Fruit fly (Drosophila melanogaster) whole organism, embryonic: ENCODE data around the gene Sfp79B.

Experiments
- Ada2b ChIP-seq: fragments of 200-800 bp; sonication (Bioruptor generic); IDR thresholded peaks from 2 replicates; pipeline ENCODE4 v1.3.6; 2022; ENCODE audit warnings: missing biosample characterization, missing genetic modification characterization
- Aef1 ChIP-seq: fragments of 200-800 bp; sonication (Bioruptor generic); IDR thresholded peaks from 3 replicates; pipeline ENCODE4 v1.3.6; 2022; ENCODE audit warnings: missing biosample characterization, missing genetic modification characterization
- CG10147 ChIP-seq: fragments of 200-800 bp; sonication (Bioruptor generic); optimal IDR thresholded peaks from 2 replicates; lab custom pipeline; 2019; ENCODE audit warnings: missing biosample characterization, mild to moderate bottlenecking, missing genetic modification characterization, moderate library complexity
- CG11085 ChIP-seq: fragments of 200-800 bp; sonication (Bioruptor generic); IDR thresholded peaks from 2 replicates; pipeline ENCODE4 v1.3.6; 2022; ENCODE audit warnings: missing biosample characterization, missing genetic modification characterization
- CG1233 ChIP-seq: fragments of 200-800 bp; sonication (Bioruptor generic); optimal IDR thresholded peaks from 4 replicates; lab custom pipeline; 2018; ENCODE audit warnings: missing biosample characterization, mild to moderate bottlenecking, missing genetic modification characterization
- CG13287 ChIP-seq: fragments of 200-800 bp; sonication (Bioruptor generic); IDR thresholded peaks from 2 replicates; pipeline ENCODE4 v1.3.6; 2022; ENCODE audit warnings: missing biosample characterization, missing genetic modification characterization; ENCODE audit not compliant: partially characterized antibody
- CG14965 ChIP-seq: fragments of 200-800 bp; sonication (Bioruptor generic); optimal IDR thresholded peaks from 2 replicates; lab custom pipeline; 2016; ENCODE audit warnings: missing biosample characterization, missing genetic modification characterization, borderline replicate concordance
- CG17829 ChIP-seq: fragments of 200-800 bp; optimal IDR thresholded peaks from 2 replicates; lab custom pipeline; 2019; ENCODE audit warnings: missing biosample characterization, mild to moderate bottlenecking, missing genetic modification characterization, moderate library complexity
- CG17912 ChIP-seq: fragments of 200-800 bp; sonication (Bioruptor generic); optimal IDR thresholded peaks from 2 replicates; lab custom pipeline; 2018; ENCODE audit warnings: missing biosample characterization, mild to moderate bottlenecking, missing genetic modification characterization
- CG1792 ChIP-seq: fragments of 200-800 bp; sonication (Bioruptor generic); optimal IDR thresholded peaks from 2 replicates; lab custom pipeline; 2016; ENCODE audit warnings: missing biosample characterization, missing genetic modification characterization
- CG18764 ChIP-seq: fragments of 200-800 bp; sonication (Bioruptor generic); optimal IDR thresholded peaks from 3 replicates; lab custom pipeline; 2016; ENCODE audit warnings: missing biosample characterization, missing genetic modification characterization
- CG33557 ChIP-seq: fragments of 200-800 bp; sonication (Bioruptor generic); optimal IDR thresholded peaks from 2 replicates; lab custom pipeline; 2019; ENCODE audit warnings: missing biosample characterization, mild to moderate bottlenecking, missing genetic modification characterization, moderate library complexity
- CG3407 ChIP-seq: fragments of 200-800 bp; sonication (Bioruptor generic); optimal IDR thresholded peaks from 2 replicates; lab custom pipeline; 2018; ENCODE audit warnings: missing biosample characterization, mild to moderate bottlenecking, missing genetic modification characterization
- CG4424 ChIP-seq: fragments of 200-800 bp; sonication (Bioruptor generic); optimal IDR thresholded peaks from 3 replicates; lab custom pipeline; 2016; ENCODE audit warnings: missing biosample characterization, missing genetic modification characterization
- CG7357 ChIP-seq: fragments of 200-800 bp; sonication (Bioruptor generic); IDR thresholded peaks from 3 replicates; pipeline ENCODE4 v1.3.6; 2022; ENCODE audit warnings: missing biosample characterization, missing genetic modification characterization
- CG7556 ChIP-seq: fragments of 200-800 bp; sonication (Bioruptor generic); optimal IDR thresholded peaks from 2 replicates; lab custom pipeline; 2017; ENCODE audit warnings: missing biosample characterization, mild to moderate bottlenecking, missing genetic modification characterization
- CG8924 ChIP-seq: fragments of 200-800 bp; optimal IDR thresholded peaks from 3 replicates; lab custom pipeline; 2019; ENCODE audit warnings: missing biosample characterization, mild to moderate bottlenecking, missing genetic modification characterization, moderate library complexity
- CG9609 ChIP-seq: fragments of 200-800 bp; sonication (Bioruptor generic); optimal IDR thresholded peaks from 3 replicates; lab custom pipeline; 2016; ENCODE audit warnings: missing biosample characterization, missing genetic modification characterization
- D19B ChIP-seq: fragments of 200-800 bp; sonication (Bioruptor generic); optimal IDR thresholded peaks from 2 replicates; lab custom pipeline; 2017; ENCODE audit warnings: missing biosample characterization, mild to moderate bottlenecking, missing genetic modification characterization
- Dip2 ChIP-seq: fragments of 200-800 bp; sonication (Bioruptor generic); IDR thresholded peaks from 2 replicates; pipeline ENCODE4 v1.3.6; 2022; ENCODE audit warnings: missing biosample characterization, missing genetic modification characterization
- Doc3 ChIP-seq: fragments of 200-800 bp; sonication (Bioruptor generic); IDR thresholded peaks from 3 replicates; pipeline ENCODE4 v1.3.6; 2022; ENCODE audit warnings: missing biosample characterization, missing genetic modification characterization; ENCODE audit not compliant: partially characterized antibody
- Eip74EF ChIP-seq, 2 experiments: fragments of 200-800 bp in 1 of 2; fragments of >200 bp in 1 of 2; sonication (Bioruptor generic) in 1 of 2; optimal IDR thresholded peaks; 2 replicates each; lab custom pipeline; 2017 to 2019; ENCODE audit warnings: missing biosample characterization in 2 of 2, missing genetic modification characterization in 2 of 2, mild to moderate bottlenecking in 1 of 2, moderate library complexity in 1 of 2
- Hand ChIP-seq: fragments of 200-800 bp; sonication (Bioruptor generic); optimal IDR thresholded peaks from 2 replicates; lab custom pipeline; 2017; ENCODE audit warnings: mild to moderate bottlenecking, missing biosample characterization, missing genetic modification reagents, missing genetic modification characterization
- MTF-1 ChIP-seq: fragments of 200-800 bp; sonication (Bioruptor generic); optimal IDR thresholded peaks from 2 replicates; lab custom pipeline; 2018; ENCODE audit warnings: missing biosample characterization, mild to moderate bottlenecking, missing genetic modification characterization, borderline replicate concordance
- Max ChIP-seq: fragments of 200-800 bp; sonication (Bioruptor generic); optimal IDR thresholded peaks from 2 replicates; lab custom pipeline; 2016; ENCODE audit warnings: missing biosample characterization, mild to moderate bottlenecking, missing genetic modification characterization
- Myb ChIP-seq: fragments of 200-800 bp; sonication (Bioruptor generic); optimal IDR thresholded peaks from 2 replicates; lab custom pipeline; 2016; ENCODE audit warnings: missing biosample characterization, missing genetic modification characterization
- Nf-YC ChIP-seq: fragments of 200-800 bp; optimal IDR thresholded peaks from 3 replicates; lab custom pipeline; 2019; ENCODE audit warnings: missing biosample characterization, mild to moderate bottlenecking, missing genetic modification characterization, moderate library complexity
- Ravus ChIP-seq: fragments of 200-800 bp; sonication (Bioruptor generic); IDR thresholded peaks from 2 replicates; pipeline ENCODE4 v1.3.6; 2022; ENCODE audit warnings: missing biosample characterization, missing genetic modification characterization
- Sry-δ ChIP-seq: fragments of 200-800 bp; sonication (Bioruptor generic); optimal IDR thresholded peaks from 2 replicates; lab custom pipeline; 2016; ENCODE audit warnings: missing biosample characterization, missing genetic modification characterization
- ac ChIP-seq: fragments of 200-800 bp; sonication (Bioruptor generic); optimal IDR thresholded peaks from 3 replicates; lab custom pipeline; 2017; ENCODE audit warnings: missing biosample characterization, mild to moderate bottlenecking, missing genetic modification characterization
- ap ChIP-seq: fragments of 200-800 bp; sonication (Bioruptor generic); IDR thresholded peaks from 2 replicates; pipeline ENCODE4 v1.3.6; 2022; ENCODE audit warnings: missing biosample characterization, missing genetic modification characterization
- bab2 ChIP-seq: fragments of 200-800 bp; sonication (Bioruptor generic); optimal IDR thresholded peaks from 2 replicates; lab custom pipeline; 2016; ENCODE audit warnings: missing biosample characterization, missing genetic modification characterization
- chn ChIP-seq: fragments of 200-800 bp; sonication (Bioruptor generic); optimal IDR thresholded peaks from 2 replicates; lab custom pipeline; 2016; ENCODE audit warnings: missing biosample characterization, missing genetic modification characterization
- ems ChIP-seq: fragments of 200-800 bp; sonication (Bioruptor generic); optimal IDR thresholded peaks from 3 replicates; lab custom pipeline; 2016; ENCODE audit warnings: missing biosample characterization, missing genetic modification characterization
- fd64A ChIP-seq: fragments of 200-800 bp; sonication (Bioruptor generic); optimal IDR thresholded peaks from 3 replicates; lab custom pipeline; 2018; ENCODE audit warnings: missing biosample characterization, mild to moderate bottlenecking, missing genetic modification characterization
- fd96Cb ChIP-seq: fragments of 200-800 bp; sonication (Bioruptor generic); optimal IDR thresholded peaks from 2 replicates; lab custom pipeline; 2018; ENCODE audit warnings: missing biosample characterization, mild to moderate bottlenecking, missing genetic modification characterization, moderate library complexity
- gt ChIP-seq: fragments of 200-800 bp; sonication (Bioruptor generic); IDR thresholded peaks from 2 replicates; pipeline ENCODE4 v1.3.6; 2022; ENCODE audit warnings: missing biosample characterization, missing genetic modification characterization
- hbn ChIP-seq: fragments of 200-800 bp; sonication (Bioruptor generic); IDR thresholded peaks from 2 replicates; pipeline ENCODE4 v1.3.6; 2022; ENCODE audit warnings: missing biosample characterization, missing genetic modification characterization; ENCODE audit not compliant: partially characterized antibody
- kni ChIP-seq: fragments of 200-800 bp; sonication (Bioruptor generic); optimal IDR thresholded peaks from 3 replicates; lab custom pipeline; 2017; ENCODE audit warnings: mild to moderate bottlenecking, missing biosample characterization, missing genetic modification reagents, missing genetic modification characterization
- mam ChIP-seq: fragments of 200-800 bp; sonication (Bioruptor generic); optimal IDR thresholded peaks from 3 replicates; lab custom pipeline; 2016; ENCODE audit warnings: missing biosample characterization, missing genetic modification characterization
- nom ChIP-seq: fragments of 200-800 bp; sonication (Bioruptor generic); optimal IDR thresholded peaks from 2 replicates; lab custom pipeline; 2017; ENCODE audit warnings: missing biosample characterization, missing genetic modification characterization, mild to moderate bottlenecking, moderate library complexity, missing genetic modification reagents
- slou ChIP-seq: fragments of 200-800 bp; sonication (Bioruptor generic); optimal IDR thresholded peaks from 3 replicates; lab custom pipeline; 2016; ENCODE audit warnings: missing biosample characterization, missing genetic modification characterization
- slp2 ChIP-seq: fragments of 200-800 bp; sonication (Bioruptor generic); optimal IDR thresholded peaks from 2 replicates; lab custom pipeline; 2016; ENCODE audit warnings: missing biosample characterization, missing genetic modification characterization
- sob ChIP-seq: fragments of 200-800 bp; sonication (Bioruptor generic); IDR thresholded peaks from 2 replicates; pipeline ENCODE4 v1.3.6; 2022; ENCODE audit warnings: missing biosample characterization, missing genetic modification characterization
- ssp ChIP-seq: fragments of 200-800 bp; sonication (Bioruptor generic); IDR thresholded peaks from 2 replicates; pipeline ENCODE4 v1.3.6; 2022; ENCODE audit warnings: missing biosample characterization, missing genetic modification characterization
- stwl ChIP-seq: fragments of 200-800 bp; sonication (Bioruptor generic); optimal IDR thresholded peaks from 3 replicates; lab custom pipeline; 2018; ENCODE audit warnings: missing biosample characterization, mild to moderate bottlenecking, missing genetic modification characterization, moderate library complexity
- tin ChIP-seq: fragments of 200-800 bp; sonication (Bioruptor generic); optimal IDR thresholded peaks from 3 replicates; lab custom pipeline; 2016; ENCODE audit warnings: missing biosample characterization, missing genetic modification characterization
- wek ChIP-seq: fragments of 200-800 bp; sonication (Bioruptor generic); optimal IDR thresholded peaks from 3 replicates; lab custom pipeline; 2018; ENCODE audit warnings: missing biosample characterization, mild to moderate bottlenecking, missing genetic modification characterization, moderate library complexity
- wor ChIP-seq: fragments of 200-800 bp; sonication (Bioruptor generic); IDR thresholded peaks from 2 replicates; pipeline ENCODE4 v1.3.6; 2022; ENCODE audit warnings: missing biosample characterization, missing genetic modification characterization
- zen2 ChIP-seq: fragments of 200-800 bp; sonication (Bioruptor generic); IDR thresholded peaks from 3 replicates; pipeline ENCODE4 v1.3.6; 2022; ENCODE audit warnings: missing biosample characterization, missing genetic modification characterization; ENCODE audit not compliant: partially characterized antibody

Sfp79B gene

dm6 chr3L:22071687-22072394 lies 8.3 kb upstream of the Sfp79B start, which contains the start of gene CG7139 (continued):
- TF ChIP-seq zen2 (GFP tag; lab: Robert Waterston, UW) (peak; percentile 56), wek (no peak), Max (GFP tag; lab: Kevin White, UChicago) (no peak), CG9609 (GFP tag; lab: Kevin White, UChicago) (no peak), CG7357 (GFP tag; lab: Robert Waterston, UW) (no peak), CG17829 (tag; lab: Kevin White, UChicago) (peak; percentile 26), Sry-δ (GFP tag; lab: Kevin White, UChicago) (peak; percentile 72), CG13287 (peak; percentile 53), CG18764 (GFP tag; lab: Kevin White, UChicago) (no peak), MTF-1 (GFP tag; lab: Kevin White, UChicago) (no peak), hbn (peak; percentile 53), fd64A (GFP tag; lab: Kevin White, UChicago) (no peak), Dip2 (GFP tag; lab: Robert Waterston, UW) (no peak), CG1233 (no peak), D19B (GFP tag; lab: Kevin White, UChicago) (peak; percentile 31), Myb (no peak), mam (GFP tag; lab: Kevin White, UChicago) (no peak), ssp (GFP tag; lab: Robert Waterston, UW) (no peak), slp2 (GFP tag; lab: Kevin White, UChicago) (no peak), Eip74EF (GFP tag; optimal IDR thresholded peaks at IDR 0.05; lab: Kevin White, UChicago) (no peak), CG8924 (no peak), Doc3 (GFP tag; lab: Robert Waterston, UW) (peak; percentile 59; the same call in 2 of the 3 replicates), chn (GFP tag; lab: Kevin White, UChicago) (no peak), CG11085 (GFP tag; lab: Robert Waterston, UW) (no peak), CG3407 (GFP tag; lab: Kevin White, UChicago) (no peak), nom (GFP tag; lab: Kevin White, UChicago) (no peak), Aef1 (GFP tag; lab: Robert Waterston, UW) (no peak), CG7556 (no peak), gt (no peak), kni (GFP tag; lab: Kevin White, UChicago) (no peak), slou (GFP tag; lab: Kevin White, UChicago) (no peak), ems (GFP tag; lab: Kevin White, UChicago) (no peak), CG14965 (GFP tag; lab: Kevin White, UChicago) (no peak), ac (no peak), Ada2b (GFP tag; lab: Robert Waterston, UW) (no peak), fd96Cb (no peak), bab2 (GFP tag; lab: Kevin White, UChicago) (no peak), Ravus (GFP tag; lab: Robert Waterston, UW) (no peak), CG4424 (GFP tag; lab: Kevin White, UChicago) (no peak), CG1792 (GFP tag; lab: Kevin White, UChicago) (no peak), sob (no peak), CG10147 (GFP tag; lab: Kevin White, UChicago) (no peak), wor (GFP tag; lab: Robert Waterston, UW) (no peak), Hand (GFP tag; lab: Kevin White, UChicago) (no peak), stwl (peak; percentile 37), tin (GFP tag; lab: Kevin White, UChicago) (no peak), CG33557 (GFP tag; lab: Kevin White, UChicago) (no peak), Nf-YC (tag; lab: Kevin White, UChicago) (no peak), CG17912 (no peak), ap (GFP tag; lab: Robert Waterston, UW) (no peak)
